Fruit fly (Drosophila melanogaster) whole organism, prepupa: ENCODE data around the gene CG11593.

Source experiments
- CG6276 ChIP-seq: fragments of 200-800 bp; sonication (Bioruptor generic); optimal IDR thresholded peaks from 2 replicates; lab custom pipeline; 2017; ENCODE audit warnings: missing biosample characterization, mild to moderate bottlenecking, missing genetic modification characterization
- Eip78C ChIP-seq: fragments of 200-800 bp; sonication (Bioruptor generic); peaks from one replicate; lab custom pipeline; 2016; ENCODE audit warnings: missing biosample characterization, missing genetic modification characterization
- Hr4 ChIP-seq: fragments of 200-800 bp; sonication (Bioruptor generic); optimal IDR thresholded peaks from 3 replicates; lab custom pipeline; 2016; ENCODE audit warnings: missing biosample characterization, missing genetic modification characterization
- Lpt ChIP-seq: fragments of 200-800 bp; sonication (Bioruptor generic); optimal IDR thresholded peaks from 3 replicates; lab custom pipeline; 2016; ENCODE audit warnings: missing biosample characterization, missing genetic modification characterization
- cyc ChIP-seq: fragments of 200-800 bp; sonication (Bioruptor generic); optimal IDR thresholded peaks from 3 replicates; lab custom pipeline; 2016; ENCODE audit warnings: missing biosample characterization, missing genetic modification characterization
- esn ChIP-seq: fragments of 200-800 bp; sonication (Bioruptor generic); optimal IDR thresholded peaks from 2 replicates; lab custom pipeline; 2016; ENCODE audit warnings: missing biosample characterization, mild to moderate bottlenecking, missing genetic modification characterization, moderate library complexity
- fd85E ChIP-seq: fragments of 200-800 bp; sonication (Bioruptor generic); optimal IDR thresholded peaks from 3 replicates; lab custom pipeline; 2016; ENCODE audit warnings: missing biosample characterization, missing genetic modification characterization

The CG11593 gene

DNA sequence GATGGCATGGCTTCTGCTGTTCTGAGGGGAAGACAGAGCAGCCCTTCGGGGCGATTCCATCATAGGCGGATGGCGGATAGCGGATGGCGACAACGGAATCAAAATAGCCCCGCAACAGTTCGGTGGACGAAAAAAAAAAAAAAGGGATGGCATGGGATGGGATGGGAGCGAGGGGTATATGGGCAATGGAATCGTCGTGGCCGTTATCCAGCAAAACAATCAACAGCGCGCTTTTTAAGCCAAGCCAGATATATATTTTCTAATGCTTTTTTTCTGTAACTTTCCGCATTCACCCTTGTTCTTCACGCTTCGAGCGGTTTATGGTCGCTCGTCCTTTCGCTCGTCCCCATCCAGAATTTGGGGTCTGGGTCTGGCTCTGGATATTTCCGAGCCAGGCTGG is 44.7 kb downstream of the CG11593 start:
- no peak for TF ChIP-seq cyc (GFP tag; lab: Kevin White, UChicago)
- no peak for TF ChIP-seq Hr4 (GFP tag; lab: Kevin White, UChicago)
- no peak for TF ChIP-seq Eip78C (GFP tag; lab: Kevin White, UChicago)
- TF ChIP-seq Lpt: no peak
- TF ChIP-seq fd85E: no peak
- no peak for TF ChIP-seq esn
- TF ChIP-seq CG6276 (GFP tag; lab: Kevin White, UChicago): no peak
